Worm (Caenorhabditis elegans) whole organism, mixed stage, embryonic: ENCODE measurements around the gene F07G11.1.

ENCODE experiments used
- M03D4.4 ChIP-seq: sonication (generic microtip); optimal IDR thresholded peaks from 2 replicates; lab custom pipeline; 2017; ENCODE audit warnings: mild to moderate bottlenecking, missing genetic modification characterization, missing compliant biosample characterization
- bed-3 ChIP-seq: fragments of 200-800 bp; sonication (Bioruptor generic); optimal IDR thresholded peaks from 3 replicates; lab custom pipeline; 2018; ENCODE audit warnings: mild to moderate bottlenecking, missing genetic modification characterization, moderate library complexity, missing compliant biosample characterization
- blmp-1 ChIP-seq: fragments of 150-350 bp; optimal IDR thresholded peaks from 2 replicates; lab custom pipeline; 2014; ENCODE audit warnings: missing biosample characterization, missing genetic modification characterization
- ceh-39 ChIP-seq: fragments of 150-350 bp; optimal IDR thresholded peaks from 2 replicates; lab custom pipeline; 2014; ENCODE audit warnings: missing biosample characterization, missing genetic modification characterization
- ceh-43 ChIP-seq: fragments of 200-800 bp; sonication (Bioruptor generic); optimal IDR thresholded peaks from 2 replicates; lab custom pipeline; 2018; ENCODE audit warnings: mild to moderate bottlenecking, missing genetic modification characterization, moderate library complexity, missing compliant biosample characterization
- ces-1 ChIP-seq: fragments of 150-350 bp; optimal IDR thresholded peaks from 2 replicates; lab custom pipeline; 2014; ENCODE audit warnings: missing biosample characterization, missing genetic modification reagents, missing genetic modification characterization
- drap-1 ChIP-seq: fragments of 200-800 bp; sonication (Bioruptor generic); optimal IDR thresholded peaks from 3 replicates; lab custom pipeline; 2018; ENCODE audit warnings: mild to moderate bottlenecking, missing genetic modification characterization, missing compliant biosample characterization
- elt-1 ChIP-seq: sonication (generic microtip); optimal IDR thresholded peaks from 2 replicates; lab custom pipeline; 2017; ENCODE audit warnings: missing genetic modification characterization, mild to moderate bottlenecking, missing compliant biosample characterization, antibody characterized with exemption, moderate library complexity, borderline replicate concordance; ENCODE audit not compliant: insufficient read depth
- elt-3 ChIP-seq: fragments of 150-350 bp; optimal IDR thresholded peaks from 2 replicates; lab custom pipeline; 2014; ENCODE audit warnings: missing biosample characterization, missing genetic modification characterization
- flh-1 ChIP-seq: fragments of 200-800 bp; sonication (Bioruptor generic); optimal IDR thresholded peaks from 2 replicates; lab custom pipeline; 2018; ENCODE audit warnings: mild to moderate bottlenecking, missing genetic modification characterization, moderate library complexity, missing compliant biosample characterization
- hlh-1 ChIP-seq: fragments of 150-350 bp; optimal IDR thresholded peaks from 2 replicates; lab custom pipeline; 2014; ENCODE audit warnings: missing biosample characterization, missing genetic modification reagents, missing genetic modification characterization
- lin-13 ChIP-seq: fragments of 150-350 bp; optimal IDR thresholded peaks from 2 replicates; lab custom pipeline; 2014; ENCODE audit warnings: missing biosample characterization, missing genetic modification characterization
- lin-32 ChIP-seq: fragments of 200-800 bp; sonication (Bioruptor generic); optimal IDR thresholded peaks from 2 replicates; lab custom pipeline; 2018; ENCODE audit warnings: mild to moderate bottlenecking, missing genetic modification characterization, missing compliant biosample characterization
- lsy-2 ChIP-seq: fragments of 150-350 bp; optimal IDR thresholded peaks from 2 replicates; lab custom pipeline; 2014; ENCODE audit warnings: missing biosample characterization, missing genetic modification characterization
- mep-1 ChIP-seq: fragments of 150-350 bp; optimal IDR thresholded peaks from 2 replicates; lab custom pipeline; 2017; ENCODE audit warnings: missing biosample characterization, missing genetic modification reagents, missing genetic modification characterization, inconsistent platforms
- mls-2 ChIP-seq: sonication (generic microtip); optimal IDR thresholded peaks from 2 replicates; lab custom pipeline; 2016; ENCODE audit warnings: mild to moderate bottlenecking, missing genetic modification characterization, moderate library complexity, missing compliant biosample characterization
- nhr-2 ChIP-seq: fragments of 150-350 bp; optimal IDR thresholded peaks from 2 replicates; lab custom pipeline; 2014; ENCODE audit warnings: missing biosample characterization, missing genetic modification characterization
- nhr-237 ChIP-seq: fragments of 150-350 bp; optimal IDR thresholded peaks from 2 replicates; lab custom pipeline; 2014; ENCODE audit warnings: missing biosample characterization, missing genetic modification characterization
- nhr-28 ChIP-seq: fragments of 150-350 bp; optimal IDR thresholded peaks from 2 replicates; lab custom pipeline; 2014; ENCODE audit warnings: missing biosample characterization, missing genetic modification characterization
- pha-4 ChIP-seq: fragments of 150-350 bp; optimal IDR thresholded peaks from 2 replicates; lab custom pipeline; 2018; ENCODE audit warnings: missing biosample characterization, missing genetic modification reagents, missing genetic modification characterization
- sem-2 ChIP-seq: fragments of 200-800 bp; sonication (Bioruptor generic); optimal IDR thresholded peaks from 2 replicates; lab custom pipeline; 2018; ENCODE audit warnings: mild to moderate bottlenecking, missing genetic modification characterization, missing compliant biosample characterization
- snpc-4 ChIP-seq: fragments of 150-350 bp; optimal IDR thresholded peaks from 2 replicates; lab custom pipeline; 2014; ENCODE audit warnings: missing biosample characterization, missing genetic modification characterization
- sptf-1 ChIP-seq: sonication (generic microtip); optimal IDR thresholded peaks from 2 replicates; lab custom pipeline; 2017; ENCODE audit warnings: mild to moderate bottlenecking, missing genetic modification characterization, moderate library complexity, missing compliant biosample characterization
- tbx-8 ChIP-seq: fragments of 200-800 bp; sonication (Bioruptor generic); optimal IDR thresholded peaks from 2 replicates; lab custom pipeline; 2018; ENCODE audit warnings: mild to moderate bottlenecking, missing genetic modification characterization, moderate library complexity, missing compliant biosample characterization
- unc-120 ChIP-seq: sonication (generic microtip); optimal IDR thresholded peaks from 2 replicates; lab custom pipeline; 2017; ENCODE audit warnings: missing genetic modification characterization, missing compliant biosample characterization; ENCODE audit not compliant: poor library complexity, severe bottlenecking
- unc-39 ChIP-seq: fragments of 150-350 bp; optimal IDR thresholded peaks from 2 replicates; lab custom pipeline; 2014; ENCODE audit warnings: missing biosample characterization, missing genetic modification characterization
- unc-62 ChIP-seq: fragments of 150-350 bp; optimal IDR thresholded peaks from 2 replicates; lab custom pipeline; 2014; ENCODE audit warnings: missing biosample characterization, missing genetic modification reagents, missing genetic modification characterization
- zip-8 ChIP-seq: fragments of 150-350 bp; optimal IDR thresholded peaks from 2 replicates; lab custom pipeline; 2014; ENCODE audit warnings: missing biosample characterization, missing genetic modification characterization

Gene F07G11.1

ce11 chrV:7352186-7353053 lies 45.2 kb downstream of the F07G11.1 start, which contains the start of the genes srh-231 and srh-275:
TSS of gene srh-231 (minus strand) at chrV:7352236.
TSS of gene srh-275 (plus strand) at chrV:7353003.
- no peak for TF ChIP-seq lin-32 (GFP tag; lab: Kevin White, UChicago)
- no peak for TF ChIP-seq nhr-237
- no peak for TF ChIP-seq ceh-39 (tag; lab: Kevin White, UChicago)
- TF ChIP-seq, all 35 proteins: peak for 0

ce11 chrV:7353602-7354001 lies 46.4 kb downstream of the F07G11.1 start:
- TF ChIP-seq lsy-2 (no peak), nhr-28 (no peak), nhr-237 (no peak), snpc-4 (tag; lab: Kevin White, UChicago) (no peak), sem-2 (GFP tag; lab: Kevin White, UChicago) (no peak), flh-1 (GFP tag; lab: Kevin White, UChicago) (no peak), lin-32 (GFP tag; lab: Kevin White, UChicago) (no peak), bed-3 (GFP tag; lab: Kevin White, UChicago) (no peak), mep-1 (tag; lab: Kevin White, UChicago) (no peak), mls-2 (tag; lab: Kevin White, UChicago) (no peak), tbx-8 (GFP tag; lab: Kevin White, UChicago) (no peak), nhr-2 (tag; lab: Kevin White, UChicago) (no peak), unc-62 (GFP tag; lab: Kevin White, UChicago) (no peak), sptf-1 (tag; lab: Kevin White, UChicago) (no peak)
- TF ChIP-seq, all 35 proteins: peak for 0

ce11 chrV:7355464-7355863 lies 48.3 kb downstream of the F07G11.1 start, which contains the start of gene tag-293:
TSS of gene tag-293 (minus strand) at chrV:7355564.
- no peak for TF ChIP-seq tbx-8 (GFP tag; lab: Kevin White, UChicago)
- no peak for TF ChIP-seq zip-8
- no peak for TF ChIP-seq ceh-43 (GFP tag; lab: Kevin White, UChicago)
- no peak for TF ChIP-seq bed-3 (GFP tag; lab: Kevin White, UChicago)
- TF ChIP-seq sptf-1 (tag; lab: Kevin White, UChicago) = no peak
- TF ChIP-seq pha-4 (tag; lab: Kevin White, UChicago) = no peak
- TF ChIP-seq M03D4.4 (tag; lab: Kevin White, UChicago) = no peak
- TF ChIP-seq mep-1 (tag; lab: Kevin White, UChicago) = no peak
- no peak for TF ChIP-seq unc-62 (GFP tag; lab: Kevin White, UChicago)
- TF ChIP-seq drap-1 (GFP tag; lab: Kevin White, UChicago) = no peak
- TF ChIP-seq blmp-1 (tag; lab: Kevin White, UChicago) = no peak
- no peak for TF ChIP-seq unc-120 (tag; lab: Kevin White, UChicago)
- TF ChIP-seq unc-39 (tag; lab: Kevin White, UChicago) = no peak
- TF ChIP-seq ceh-39 (tag; lab: Kevin White, UChicago) = no peak
- no peak for TF ChIP-seq elt-3
- TF ChIP-seq flh-1 (GFP tag; lab: Kevin White, UChicago) = no peak
- TF ChIP-seq hlh-1 = no peak
- no peak for TF ChIP-seq lin-13 (tag; lab: Kevin White, UChicago)
- TF ChIP-seq nhr-2 (tag; lab: Kevin White, UChicago) = no peak
- TF ChIP-seq ces-1 (GFP tag; lab: Kevin White, UChicago) = no peak

- TF ChIP-seq snpc-4 (tag; lab: Kevin White, UChicago) (no peak), sptf-1 (tag; lab: Kevin White, UChicago) (no peak), lsy-2 (no peak)
- TF ChIP-seq, all 35 proteins: peak for 0
Observed at ce11 chrV:7356684-7357083, 49.5 kb downstream of the F07G11.1 start, which contains the start of gene C03G6.21. TSS of gene C03G6.21 (minus strand) at chrV:7356784.

ce11 chrV:7357132-7357531 lies 49.9 kb downstream of the F07G11.1 start, which contains the start of gene C03G6.6:
TSS of gene C03G6.6 (plus strand) at chrV:7357432.
- TF ChIP-seq lsy-2 = no peak
- TF ChIP-seq ceh-39 (tag; lab: Kevin White, UChicago) = no peak
- no peak for TF ChIP-seq elt-1
- no peak for TF ChIP-seq nhr-28
